Worm (Caenorhabditis elegans): ENCODE measurements around the gene mrp-7.

DNA sequence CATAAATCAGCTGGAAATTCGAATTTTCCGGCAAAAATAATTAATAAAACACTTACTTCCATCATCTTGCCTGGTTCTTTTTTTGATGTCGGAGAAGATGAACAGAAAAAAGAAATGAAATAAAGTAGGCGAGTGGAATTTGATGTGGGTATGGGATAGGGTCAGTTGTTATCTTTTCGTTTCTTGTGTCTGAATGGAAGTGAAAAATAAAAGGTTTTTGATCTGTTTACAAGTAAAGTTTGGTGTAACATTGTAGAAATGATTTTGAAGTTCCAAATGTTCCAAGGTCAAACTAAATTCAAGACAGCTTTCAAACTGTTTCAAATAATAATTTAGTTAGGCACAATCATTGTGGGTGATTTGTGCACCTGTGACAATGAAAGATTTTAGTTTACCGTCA lies 62.8 kb downstream of the mrp-7 start, which contains the start of gene W04E12.7:
- TF ChIP-seq ztf-11 (tag; optimal IDR thresholded peaks at IDR 0.05) = no peak
- TF ChIP-seq snpc-4 (tag; optimal IDR thresholded peaks at IDR 0.05) = no peak
- TF ChIP-seq nhr-85 (tag) = no peak
- no peak for TF ChIP-seq pag-3 (tag; optimal IDR thresholded peaks at IDR 0.05; ENCODE audit: borderline replicate concordance, insufficient read depth)
- no peak for TF ChIP-seq nhr-77 (tag; optimal IDR thresholded peaks at IDR 0.05)
- no peak for TF ChIP-seq lin-39 (tag; optimal IDR thresholded peaks at IDR 0.05)
- no peak for TF ChIP-seq aha-1 (tag; optimal IDR thresholded peaks at IDR 0.05)
- no peak for TF ChIP-seq snu-23 (GFP tag; optimal IDR thresholded peaks at IDR 0.05)
- no peak for TF ChIP-seq ztf-4 (tag; optimal IDR thresholded peaks at IDR 0.05)
- TF ChIP-seq fos-1 (tag; optimal IDR thresholded peaks at IDR 0.05) = no peak
- no peak for TF ChIP-seq egl-27 (tag; optimal IDR thresholded peaks at IDR 0.05)
- no peak for TF ChIP-seq elt-3 (tag; optimal IDR thresholded peaks at IDR 0.05)
- TF ChIP-seq nhr-20 (tag; optimal IDR thresholded peaks at IDR 0.05) = no peak
